Worm (Caenorhabditis elegans): Measurements from ENCODE around the gene Y54G2A.11.

ce11 chrIV:2738466-2738865 lies 33.1 kb downstream of the Y54G2A.11 start:
- TF ChIP-seq hmg-11 (tag; optimal IDR thresholded peaks at IDR 0.05), result no peak
- no peak for TF ChIP-seq ceh-82 (tag; optimal IDR thresholded peaks at IDR 0.05)
- TF ChIP-seq lin-39 (tag; optimal IDR thresholded peaks at IDR 0.05), result no peak
- TF ChIP-seq aly-2 (tag; optimal IDR thresholded peaks at IDR 0.05), result no peak
- TF ChIP-seq unc-62 (GFP tag; optimal IDR thresholded peaks at IDR 0.05), result no peak
- no peak for TF ChIP-seq lin-15B (tag; optimal IDR thresholded peaks at IDR 0.05)
- TF ChIP-seq pha-4 (tag; optimal IDR thresholded peaks at IDR 0.05), result no peak
- no peak for TF ChIP-seq ceh-28 (tag; optimal IDR thresholded peaks at IDR 0.05)

Data from whole organism, L3 larva.